Fruit fly (Drosophila melanogaster): ENCODE measurements around the gene CG34155.

CG34155 gene

DNA sequence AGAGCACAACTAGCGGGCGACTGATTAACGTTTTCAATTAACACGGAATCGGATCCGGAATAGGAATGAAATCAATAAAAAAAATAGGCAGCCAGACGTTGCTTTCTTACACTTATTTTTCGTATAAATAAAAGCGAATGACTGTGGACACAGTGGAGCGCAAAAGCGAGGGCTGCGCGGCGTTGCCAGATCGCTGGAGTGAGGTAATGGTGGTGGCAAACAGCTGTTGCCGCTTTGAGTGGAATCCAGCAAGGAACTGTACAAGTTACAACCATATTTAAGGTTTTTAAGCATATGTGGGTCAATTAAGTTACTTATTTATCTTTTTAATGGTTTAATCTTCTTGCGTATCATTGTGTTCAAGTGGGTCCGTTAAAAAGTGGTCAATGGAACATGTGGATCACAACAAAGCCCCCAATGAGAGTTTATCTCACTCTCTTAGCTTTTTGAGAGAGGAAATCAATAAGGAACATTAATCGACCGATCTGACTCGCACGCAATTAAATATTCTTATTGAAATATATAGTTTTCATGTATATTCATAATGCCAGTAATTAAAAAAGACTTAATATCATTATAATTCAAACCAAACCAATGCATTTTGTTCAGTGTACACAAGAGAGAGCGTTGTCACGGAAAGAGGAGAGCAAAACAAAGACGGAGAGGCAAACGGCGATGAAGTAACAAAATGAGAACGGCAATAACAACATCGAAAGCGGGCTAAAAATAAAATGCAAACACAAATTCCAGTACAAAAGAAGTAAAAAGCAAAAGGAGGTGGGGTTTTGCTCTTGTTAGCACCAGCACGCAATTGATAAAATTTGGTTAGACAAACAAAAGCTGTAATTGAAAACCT, 40.4 kb upstream of the CG34155 start (continued):
- TF ChIP-seq salm (tag; optimal IDR thresholded peaks at IDR 0.05) (peak; percentile 87), ato (GFP tag; IDR thresholded peaks at IDR 0.05; ENCODE audit: partially characterized antibody) (no peak), CG13287 (GFP tag; IDR thresholded peaks at IDR 0.05; ENCODE audit: partially characterized antibody) (peak; percentile 38), CG32532 (GFP tag; IDR thresholded peaks at IDR 0.05) (peak; percentile 96), Fer2 (tag; optimal IDR thresholded peaks at IDR 0.05) (peak; percentile 73), slou (GFP tag; optimal IDR thresholded peaks at IDR 0.05) (peak; percentile 70), toy (GFP tag; IDR thresholded peaks at IDR 0.05) (peak; percentile 87), CG11695 (GFP tag; IDR thresholded peaks at IDR 0.05) (peak; percentile 95), sens (GFP tag) (peak; percentile 98), crc (GFP tag; optimal IDR thresholded peaks at IDR 0.05) (peak; percentile 85), Sox102F (GFP tag; optimal IDR thresholded peaks at IDR 0.05) (peak; percentile 92), ssp (GFP tag; IDR thresholded peaks at IDR 0.05) (peak; percentile 73), CG6689 (GFP tag; IDR thresholded peaks at IDR 0.05) (peak; percentile 93), ewg (GFP tag; optimal IDR thresholded peaks at IDR 0.05) (peak; percentile 78), CG3407 (GFP tag; optimal IDR thresholded peaks at IDR 0.05) (peak; percentile 82), CG12071 (GFP tag; optimal IDR thresholded peaks at IDR 0.05) (peak; percentile 93), oc (tag; optimal IDR thresholded peaks at IDR 0.05) (peak; percentile 86), sna (GFP tag; IDR thresholded peaks at IDR 0.05; ENCODE audit: partially characterized antibody) (no peak), p53 (GFP tag; optimal IDR thresholded peaks at IDR 0.05) (peak; percentile 66), CG11085 (GFP tag; IDR thresholded peaks at IDR 0.05) (peak; percentile 84), sob (GFP tag; IDR thresholded peaks at IDR 0.05) (peak; percentile 94), chinmo (GFP tag; IDR thresholded peaks at IDR 0.05; ENCODE audit: partially characterized antibody) (peak; percentile 52; the same call in 1 of the 4 replicates), pho (GFP tag; optimal IDR thresholded peaks at IDR 0.05) (peak; percentile 92), CG17385 (GFP tag; optimal IDR thresholded peaks at IDR 0.05) (peak; percentile 88), Dip3 (GFP tag; optimal IDR thresholded peaks at IDR 0.05) (peak; percentile 90), Nf-YB (GFP tag; optimal IDR thresholded peaks at IDR 0.05) (peak; percentile 78), odd (GFP tag; optimal IDR thresholded peaks at IDR 0.05) (peak; percentile 84), cato (GFP tag; optimal IDR thresholded peaks at IDR 0.05; ENCODE audit: borderline replicate concordance) (peak; percentile 86), crp (GFP tag; optimal IDR thresholded peaks at IDR 0.05) (peak; percentile 6 to 85), fru (optimal IDR thresholded peaks at IDR 0.05) (no peak), lab (GFP tag; optimal IDR thresholded peaks at IDR 0.05) (peak; percentile 94), Vsx1 (GFP tag; optimal IDR thresholded peaks at IDR 0.05) (peak; percentile 80), CG10654 (GFP tag; optimal IDR thresholded peaks at IDR 0.05) (peak; percentile 83), CG4360 (GFP tag; IDR thresholded peaks at IDR 0.05) (peak; percentile 69), dm (GFP tag; optimal IDR thresholded peaks at IDR 0.05) (peak; percentile 76), Bgb (GFP tag; IDR thresholded peaks at IDR 0.05; ENCODE audit: partially characterized antibody) (no peak), CoRest (tag; optimal IDR thresholded peaks at IDR 0.05) (peak; percentile 88), CG10979 (tag; optimal IDR thresholded peaks at IDR 0.05) (peak; percentile 90), NFAT (GFP tag; IDR thresholded peaks at IDR 0.05) (peak; percentile 95), HLH4C (GFP tag; IDR thresholded peaks at IDR 0.05; ENCODE audit: partially characterized antibody) (no peak), CG17612 (GFP tag; IDR thresholded peaks at IDR 0.05) (peak; percentile 83), CG13775 (GFP tag; optimal IDR thresholded peaks at IDR 0.05) (peak; percentile 86), peb (GFP tag; IDR thresholded peaks at IDR 0.05) (peak; percentile 86), lola (GFP tag; optimal IDR thresholded peaks at IDR 0.05) (peak in 1 of 3 experiments; percentile 83), pnt (GFP tag; optimal IDR thresholded peaks at IDR 0.05) (peak; percentile 69), tin (GFP tag; optimal IDR thresholded peaks at IDR 0.05) (peak; percentile 91), CG17328 (GFP tag; IDR thresholded peaks at IDR 0.05) (peak; percentile 96), ken (GFP tag; IDR thresholded peaks at IDR 0.05) (peak; percentile 90)

Measured in whole organism, embryonic.